Worm (Caenorhabditis elegans) whole organism, early embryonic: ENCODE measurements around the gene phf-34.

Source experiments
- B0310.2 ChIP-seq: sonication (generic microtip); optimal IDR thresholded peaks from 2 replicates; lab custom pipeline; 2016; ENCODE audit warnings: mild to moderate bottlenecking, missing genetic modification characterization, missing compliant biosample characterization
- F13C5.2 ChIP-seq: sonication (generic microtip); optimal IDR thresholded peaks from 2 replicates; lab custom pipeline; 2017; ENCODE audit warnings: mild to moderate bottlenecking, missing genetic modification characterization, inconsistent platforms, missing compliant biosample characterization
- aly-1 ChIP-seq: sonication (generic microtip); optimal IDR thresholded peaks from 2 replicates; lab custom pipeline; 2016; ENCODE audit warnings: missing genetic modification characterization, missing compliant biosample characterization
- ama-1 ChIP-seq: fragments of 150-350 bp; optimal IDR thresholded peaks from 2 replicates; lab custom pipeline; 2014
- ceh-13 ChIP-seq: fragments of 200-800 bp; sonication (Bioruptor generic); optimal IDR thresholded peaks from 2 replicates; lab custom pipeline; 2018; ENCODE audit warnings: mild to moderate bottlenecking, missing genetic modification characterization, missing compliant biosample characterization
- ceh-36 ChIP-seq: sonication (generic microtip); optimal IDR thresholded peaks from 2 replicates; lab custom pipeline; 2016; ENCODE audit warnings: missing genetic modification characterization, inconsistent platforms, missing compliant biosample characterization
- ets-7 ChIP-seq: sonication (generic microtip); optimal IDR thresholded peaks from 2 replicates; lab custom pipeline; 2016; ENCODE audit warnings: missing genotype, missing genetic modification characterization, missing compliant biosample characterization
- flt-1 ChIP-seq: fragments of 200-800 bp; sonication (Bioruptor generic); IDR thresholded peaks from 2 replicates; pipeline ENCODE4 v1.3.6; 2022; ENCODE audit warnings: missing genetic modification characterization, missing compliant biosample characterization
- hmbx-1 ChIP-seq: sonication (generic microtip); optimal IDR thresholded peaks from 2 replicates; lab custom pipeline; 2016; ENCODE audit warnings: mild to moderate bottlenecking, missing genetic modification characterization, missing compliant biosample characterization
- hmg-4 ChIP-seq: fragments of 200-800 bp; sonication (Bioruptor generic); optimal IDR thresholded peaks from 2 replicates; lab custom pipeline; 2018; ENCODE audit warnings: mild to moderate bottlenecking, missing genetic modification characterization, missing compliant biosample characterization
- hnd-1 ChIP-seq: sonication (generic microtip); optimal IDR thresholded peaks from 2 replicates; lab custom pipeline; 2016; ENCODE audit warnings: missing genetic modification characterization, missing compliant biosample characterization
- pes-1 ChIP-seq: fragments of 200-800 bp; sonication (Bioruptor generic); IDR thresholded peaks from 2 replicates; pipeline ENCODE4 v1.3.6; 2022; ENCODE audit warnings: missing genetic modification reagents, missing genetic modification characterization, missing compliant biosample characterization
- scrt-1 ChIP-seq: fragments of 200-800 bp; sonication (Bioruptor generic); IDR thresholded peaks from 2 replicates; pipeline ENCODE4 v1.3.6; 2022; ENCODE audit warnings: missing genetic modification characterization, missing compliant biosample characterization
- sea-1 ChIP-seq: fragments of 200-800 bp; sonication (Bioruptor generic); conservative IDR thresholded peaks from 2 replicates; pipeline ENCODE4 v1.3.6; 2022; ENCODE audit warnings: missing genetic modification characterization, missing compliant biosample characterization
- tbx-11 ChIP-seq: fragments of 200-800 bp; sonication (Bioruptor generic); IDR thresholded peaks from 2 replicates; pipeline ENCODE4 v1.3.6; 2022; ENCODE audit warnings: missing genetic modification characterization, missing compliant biosample characterization
- tbx-37 ChIP-seq: fragments of 200-800 bp; sonication (Bioruptor generic); conservative IDR thresholded peaks from 2 replicates; pipeline ENCODE4 v1.3.6; 2022; ENCODE audit warnings: missing genetic modification reagents, missing genetic modification characterization, missing compliant biosample characterization
- tra-4 ChIP-seq: sonication (generic microtip); optimal IDR thresholded peaks from 2 replicates; lab custom pipeline; 2017; ENCODE audit warnings: missing genetic modification characterization, missing compliant biosample characterization

The phf-34 gene

DNA sequence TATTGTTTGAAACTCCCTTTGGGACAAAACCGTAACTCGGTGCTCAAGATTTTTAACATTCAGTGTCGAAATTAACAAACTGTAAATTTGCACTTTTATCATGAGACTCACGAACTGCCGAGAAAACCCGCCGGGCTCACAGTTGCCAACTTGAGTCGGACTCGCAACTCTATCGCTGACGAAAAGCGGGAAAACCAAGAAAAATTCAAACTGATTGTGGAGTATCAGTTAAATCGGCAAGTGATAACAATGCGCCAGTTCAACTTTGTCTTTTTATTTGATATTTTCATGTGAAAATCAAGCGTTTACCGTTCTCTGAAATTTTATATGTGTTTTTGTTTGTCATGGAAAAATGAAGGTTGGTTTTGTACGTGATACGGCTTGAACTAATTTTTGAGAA, 16.7 kb downstream of the phf-34 start:
- no peak for TF ChIP-seq pes-1 (GFP tag; lab: Robert Waterston, UW)
- no peak for TF ChIP-seq aly-1
- no peak for TF ChIP-seq tra-4 (tag; lab: Kevin White, UChicago)
- no peak for TF ChIP-seq flt-1
- no peak for TF ChIP-seq ceh-36 (tag; lab: Kevin White, UChicago)
- no peak for TF ChIP-seq sea-1
- TF ChIP-seq F13C5.2: no peak
- TF ChIP-seq ceh-13 (GFP tag; lab: Kevin White, UChicago): no peak
- TF ChIP-seq hnd-1 (tag; lab: Kevin White, UChicago): no peak
- no peak for TF ChIP-seq ama-1
- TF ChIP-seq tbx-37: no peak
- TF ChIP-seq tbx-11 (GFP tag; lab: Robert Waterston, UW): no peak

DNA sequence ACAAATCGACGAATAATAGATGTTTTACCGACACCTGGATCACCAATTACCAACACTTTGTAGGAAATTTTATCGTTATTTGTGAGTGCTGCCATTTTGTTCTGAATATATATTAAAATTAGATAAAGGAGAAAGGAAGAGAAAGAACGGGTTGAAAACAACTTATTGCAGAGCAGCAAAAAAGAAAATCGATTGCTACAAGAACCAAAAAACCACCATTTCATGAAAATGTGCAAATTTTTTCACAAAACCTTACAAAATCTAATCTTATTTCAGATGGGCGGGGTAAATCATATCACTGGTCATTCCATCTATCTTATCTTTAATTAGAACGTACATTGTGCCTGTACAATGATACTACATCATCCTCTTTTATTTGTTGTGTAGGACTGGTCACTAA, 17.2 kb downstream of the phf-34 start, which contains the start of gene glo-1:
Gene glo-1 (minus strand): TSS at position 101 of the 400 bp plus-strand sequence.
- no peak for TF ChIP-seq ama-1
- no peak for TF ChIP-seq ceh-13 (GFP tag; lab: Kevin White, UChicago)
- no peak for TF ChIP-seq pes-1 (GFP tag; lab: Robert Waterston, UW)
- TF ChIP-seq aly-1: no peak
- no peak for TF ChIP-seq sea-1
- no peak for TF ChIP-seq ceh-36 (tag; lab: Kevin White, UChicago)
- TF ChIP-seq tbx-37: no peak
- TF ChIP-seq F13C5.2: no peak
- no peak for TF ChIP-seq tra-4 (tag; lab: Kevin White, UChicago)
- no peak for TF ChIP-seq hmbx-1 (tag; lab: Kevin White, UChicago)
- TF ChIP-seq tbx-11 (GFP tag; lab: Robert Waterston, UW): no peak

DNA sequence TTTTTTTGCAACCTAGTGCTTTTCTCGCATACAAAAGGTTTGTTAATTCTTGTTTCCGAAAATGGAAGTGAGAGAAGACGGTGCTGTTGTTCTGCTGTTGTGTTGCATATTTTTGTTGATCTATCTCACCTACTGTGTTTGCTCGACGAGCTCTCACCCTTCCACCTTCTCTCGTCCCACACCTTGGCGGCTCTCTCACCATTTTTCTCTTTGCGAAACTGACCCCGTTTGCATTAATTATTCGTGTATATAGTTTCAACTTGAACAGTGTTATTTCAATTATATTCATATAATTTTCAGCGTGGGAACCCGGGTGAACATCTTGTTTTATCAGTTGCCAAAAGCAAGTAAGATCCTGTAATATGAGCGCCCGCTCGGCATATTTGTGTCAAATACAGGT, 22.2 kb downstream of the phf-34 start, which contains the start of gene R07B1.9:
Gene R07B1.9 (plus strand): TSS at position 301 of the 400 bp plus-strand sequence.
- TF ChIP-seq tbx-11 (GFP tag; lab: Robert Waterston, UW) (no peak), F13C5.2 (no peak), aly-1 (no peak), sea-1 (no peak), B0310.2 (tag; lab: Kevin White, UChicago) (no peak), tra-4 (tag; lab: Kevin White, UChicago) (no peak), tbx-37 (no peak), ets-7 (no peak), flt-1 (no peak), ceh-13 (GFP tag; lab: Kevin White, UChicago) (no peak), ama-1 (no peak), hmbx-1 (tag; lab: Kevin White, UChicago) (no peak), scrt-1 (GFP tag; lab: Robert Waterston, UW) (no peak), pes-1 (GFP tag; lab: Robert Waterston, UW) (no peak), hnd-1 (tag; lab: Kevin White, UChicago) (no peak), hmg-4 (no peak), ceh-36 (tag; lab: Kevin White, UChicago) (no peak)

DNA sequence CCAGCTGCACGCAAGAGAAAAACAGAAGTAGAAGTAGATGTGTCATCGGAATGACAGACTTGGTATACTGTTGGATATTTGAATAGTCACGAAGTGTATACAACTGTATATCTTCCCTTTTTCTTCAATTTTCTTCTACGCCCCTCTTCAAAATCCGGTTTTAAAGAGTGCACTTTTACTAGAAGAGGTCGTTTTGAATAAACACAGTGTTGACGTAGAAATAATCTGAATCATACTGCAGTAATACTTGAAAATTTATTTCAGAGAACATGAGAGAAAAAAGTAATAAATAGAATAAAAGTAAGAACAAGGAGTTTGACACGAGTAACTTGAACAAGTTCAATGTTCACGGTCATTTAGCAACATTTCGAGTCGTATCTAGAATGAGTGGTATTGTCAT, 26.7 kb downstream of the phf-34 start, which contains the start of gene R07B1.8:
Gene R07B1.8 (minus strand): TSS at position 101 of the 400 bp plus-strand sequence.
- TF ChIP-seq flt-1 (no peak), ceh-36 (tag; lab: Kevin White, UChicago) (no peak), ets-7 (no peak), F13C5.2 (no peak), ceh-13 (GFP tag; lab: Kevin White, UChicago) (no peak), tra-4 (tag; lab: Kevin White, UChicago) (no peak), tbx-37 (no peak), scrt-1 (GFP tag; lab: Robert Waterston, UW) (no peak), B0310.2 (tag; lab: Kevin White, UChicago) (no peak)

DNA sequence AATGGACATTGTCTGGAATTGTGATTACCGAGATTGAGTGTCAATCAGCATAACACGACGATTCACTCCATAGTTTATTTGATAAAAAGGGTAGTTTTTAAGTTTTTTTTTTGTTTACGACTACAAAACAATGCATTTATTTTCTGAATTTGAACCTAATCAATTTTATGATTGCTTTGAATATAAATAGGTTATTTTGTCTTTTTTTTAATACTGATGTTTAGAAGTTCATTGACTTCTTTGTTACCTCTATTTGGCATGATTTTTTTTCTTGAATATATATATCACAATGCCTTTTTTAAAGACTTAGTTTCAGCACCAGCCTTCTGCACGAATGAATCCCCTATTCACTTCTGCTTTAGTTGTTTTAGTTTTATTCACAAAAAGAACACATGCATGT, 29.8 kb downstream of the phf-34 start, which contains the start of gene R07B1.13:
Gene R07B1.13 (plus strand): TSS at position 301 of the 400 bp plus-strand sequence.
- TF ChIP-seq B0310.2 (tag; lab: Kevin White, UChicago) (no peak), ets-7 (no peak), sea-1 (no peak), ceh-36 (tag; lab: Kevin White, UChicago) (no peak), hmbx-1 (tag; lab: Kevin White, UChicago) (no peak), hnd-1 (tag; lab: Kevin White, UChicago) (no peak)

DNA sequence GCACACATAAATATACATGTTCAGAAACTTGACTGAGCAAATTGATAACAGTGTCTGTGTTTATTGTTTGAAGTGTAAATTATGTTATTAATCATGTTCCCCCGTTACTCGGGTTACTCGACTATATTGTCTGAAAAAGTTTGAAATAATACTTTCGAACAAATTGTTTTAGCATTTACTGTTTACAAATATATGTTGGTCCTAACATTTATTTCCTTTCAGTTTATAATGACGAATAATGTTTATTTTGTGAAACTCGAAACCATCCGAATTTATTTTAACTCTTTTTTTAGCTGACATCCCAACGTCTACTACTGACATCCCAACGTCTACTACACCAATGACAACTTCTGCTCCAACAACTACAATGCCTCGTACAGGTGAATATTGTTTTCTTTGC, 30.5 kb downstream of the phf-34 start, which contains the start of gene R07B1.7:
Gene R07B1.7 (plus strand): TSS at position 301 of the 400 bp plus-strand sequence.
- TF ChIP-seq hnd-1 (tag; lab: Kevin White, UChicago) (no peak), scrt-1 (GFP tag; lab: Robert Waterston, UW) (no peak), ets-7 (no peak), sea-1 (no peak), tbx-37 (no peak), B0310.2 (tag; lab: Kevin White, UChicago) (no peak), ama-1 (no peak), aly-1 (no peak), tbx-11 (GFP tag; lab: Robert Waterston, UW) (no peak), pes-1 (GFP tag; lab: Robert Waterston, UW) (no peak), F13C5.2 (no peak)

DNA sequence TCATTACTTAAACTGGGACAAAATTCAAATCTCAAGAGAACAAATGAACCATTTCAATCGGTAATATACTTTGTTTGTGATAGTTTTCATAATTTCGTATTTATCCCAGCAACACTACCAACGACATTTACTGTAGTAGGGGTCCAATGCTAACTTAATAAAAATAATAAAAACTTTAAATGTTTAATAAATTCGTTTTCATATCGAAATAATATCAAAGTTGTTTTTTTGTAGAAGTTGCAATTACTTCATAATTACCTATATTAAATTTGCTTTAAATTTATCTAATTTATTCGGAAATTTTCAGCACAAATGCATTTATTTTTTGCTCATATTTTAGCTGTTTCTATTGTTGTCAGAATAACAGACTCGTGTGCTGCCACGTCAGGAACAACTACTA, 32.9 kb downstream of the phf-34 start, which contains the start of gene R07B1.6:
Gene R07B1.6 (plus strand): TSS at position 301 of the 400 bp plus-strand sequence.
- no peak for TF ChIP-seq pes-1 (GFP tag; lab: Robert Waterston, UW)
- TF ChIP-seq tbx-37: no peak
- TF ChIP-seq ets-7: no peak
- TF ChIP-seq hnd-1 (tag; lab: Kevin White, UChicago): no peak
- no peak for TF ChIP-seq scrt-1 (GFP tag; lab: Robert Waterston, UW)
- TF ChIP-seq B0310.2 (tag; lab: Kevin White, UChicago): no peak

DNA sequence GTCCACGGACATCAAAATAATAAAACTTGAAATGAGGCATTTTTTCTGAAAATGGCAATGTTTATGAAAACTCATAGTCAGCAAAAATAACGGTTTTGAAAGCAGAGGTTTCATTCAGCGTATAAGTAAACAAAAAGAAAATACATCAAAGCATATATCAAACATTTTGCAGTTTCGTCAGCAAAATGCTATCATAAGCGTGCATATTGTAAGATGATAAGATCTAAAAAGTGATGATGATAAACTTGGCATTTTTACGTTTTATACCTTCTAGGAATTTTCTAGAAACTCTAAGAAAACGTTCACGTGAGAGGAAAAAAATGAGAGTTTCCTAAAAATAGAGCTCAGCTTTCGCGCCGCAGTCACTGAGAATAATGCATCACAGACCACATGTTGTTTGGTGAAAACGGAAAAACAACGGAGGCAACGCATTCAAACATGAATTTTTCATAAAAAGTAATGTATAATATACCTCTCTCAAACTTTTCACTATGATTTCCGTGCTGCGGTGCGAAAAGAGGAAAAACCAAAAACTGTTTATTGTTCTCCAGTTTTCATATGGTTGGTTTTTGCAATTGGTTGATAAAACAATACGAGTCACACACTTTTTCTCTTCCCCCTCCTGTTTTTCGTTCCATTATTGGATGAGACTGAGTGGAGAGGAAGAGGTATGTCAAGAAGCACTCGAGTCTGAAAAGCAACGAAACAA, 36.2 kb downstream of the phf-34 start, which contains the start of the genes gst-36 and R07B1.5:
Gene gst-36 (minus strand): TSS at position 45 of the 709 bp plus-strand sequence.
Gene R07B1.5 (plus strand): TSS at position 665 of the 709 bp plus-strand sequence.
- TF ChIP-seq hmg-4: no peak
- TF ChIP-seq ceh-13 (GFP tag; lab: Kevin White, UChicago): no peak
- no peak for TF ChIP-seq ama-1
- TF ChIP-seq F13C5.2: no peak
- TF ChIP-seq ets-7: no peak
- no peak for TF ChIP-seq tbx-11 (GFP tag; lab: Robert Waterston, UW)
- no peak for TF ChIP-seq hmbx-1 (tag; lab: Kevin White, UChicago)
- TF ChIP-seq scrt-1 (GFP tag; lab: Robert Waterston, UW): no peak
- no peak for TF ChIP-seq aly-1
